Worm (Caenorhabditis elegans) whole organism, L1 larva: ENCODE results near the gene clec-140.

Experiments used
- C16A3.4 ChIP-seq: fragments of 150-350 bp; optimal IDR thresholded peaks from 2 replicates; lab custom pipeline; 2014; ENCODE audit warnings: missing biosample characterization, missing genetic modification characterization
- alr-1 ChIP-seq: fragments of 200-800 bp; sonication (Bioruptor generic); optimal IDR thresholded peaks from 2 replicates; lab custom pipeline; 2018; ENCODE audit warnings: borderline replicate concordance, mild to moderate bottlenecking, missing genetic modification characterization, missing compliant biosample characterization
- ceh-63 ChIP-seq: fragments of 200-800 bp; sonication (Bioruptor generic); optimal IDR thresholded peaks from 2 replicates; lab custom pipeline; 2018; ENCODE audit warnings: mild to moderate bottlenecking, missing genetic modification characterization, missing compliant biosample characterization
- ceh-82 ChIP-seq, 3 experiments: fragments of 150-350 bp in 1 of 3; sonication (generic microtip) in 2 of 3; optimal IDR thresholded peaks; 2 replicates each; lab custom pipeline; 2014 to 2017; ENCODE audit warnings: missing biosample characterization in 3 of 3, missing genetic modification characterization in 3 of 3
- ceh-88 ChIP-seq: fragments of 200-800 bp; sonication (Bioruptor generic); IDR thresholded peaks from 2 replicates; pipeline ENCODE4 v1.3.6; 2022; ENCODE audit warnings: missing genetic modification characterization, missing compliant biosample characterization
- efl-1 ChIP-seq, 4 experiments: fragments of 150-350 bp; optimal IDR thresholded peaks in 3 of 4; peaks in 1 of 4; 1 replicate in 1 of 4; 2 replicates in 3 of 4; lab custom pipeline; 2014; ENCODE audit warnings: missing biosample characterization in 2 of 4, missing genetic modification characterization in 2 of 4, missing genetic modification reagents in 2 of 4
- elt-2 ChIP-seq: sonication (generic microtip); optimal IDR thresholded peaks from 2 replicates; lab custom pipeline; 2016; ENCODE audit warnings: missing genetic modification characterization, mild to moderate bottlenecking, inconsistent platforms, missing compliant biosample characterization, missing genetic modification reagents
- ets-5 ChIP-seq: fragments of 200-800 bp; sonication (Bioruptor generic); IDR thresholded peaks from 2 replicates; pipeline ENCODE4 v1.3.6; 2022; ENCODE audit warnings: missing genetic modification characterization, missing compliant biosample characterization
- fkh-4 ChIP-seq: sonication (generic microtip); optimal IDR thresholded peaks from 2 replicates; lab custom pipeline; 2016; ENCODE audit warnings: missing compliant biosample characterization, missing genetic modification characterization, borderline replicate concordance
- lin-35 ChIP-seq, 2 experiments: fragments of 150-350 bp; optimal IDR thresholded peaks; 2 replicates each; lab custom pipeline; 2014; ENCODE audit warnings: missing biosample characterization in 2 of 2, missing genetic modification characterization in 2 of 2, missing genetic modification reagents in 2 of 2
- lin-39 ChIP-seq: fragments of 150-350 bp; optimal IDR thresholded peaks from 2 replicates; lab custom pipeline; 2014; ENCODE audit warnings: missing biosample characterization, missing genetic modification reagents, missing genetic modification characterization
- lir-3 ChIP-seq: sonication (generic microtip); optimal IDR thresholded peaks from 2 replicates; lab custom pipeline; 2016; ENCODE audit warnings: mild to moderate bottlenecking, missing genetic modification characterization, moderate library complexity, missing compliant biosample characterization; ENCODE audit not compliant: poor library complexity
- lsy-2 ChIP-seq, 2 experiments: fragments of 150-350 bp; optimal IDR thresholded peaks; 2 replicates each; lab custom pipeline; 2014; ENCODE audit warnings: missing biosample characterization in 2 of 2, missing genetic modification characterization in 2 of 2
- nhr-11 ChIP-seq: fragments of 150-350 bp; optimal IDR thresholded peaks from 2 replicates; lab custom pipeline; 2014; ENCODE audit warnings: missing biosample characterization, missing genetic modification characterization
- nhr-19 ChIP-seq: fragments of 200-800 bp; sonication (Bioruptor generic); conservative IDR thresholded peaks from 2 replicates; pipeline ENCODE4 v1.3.6; 2022; ENCODE audit warnings: missing genetic modification characterization, missing compliant biosample characterization
- nhr-90 ChIP-seq: sonication (generic microtip); optimal IDR thresholded peaks from 2 replicates; lab custom pipeline; 2016; ENCODE audit warnings: mild to moderate bottlenecking, missing genetic modification characterization, missing compliant biosample characterization; ENCODE audit not compliant: poor library complexity
- pqm-1 ChIP-seq: sonication (generic microtip); optimal IDR thresholded peaks from 3 replicates; lab custom pipeline; 2017; ENCODE audit warnings: missing biosample characterization, missing genetic modification characterization
- rnt-1 ChIP-seq: sonication (generic microtip); optimal IDR thresholded peaks from 2 replicates; lab custom pipeline; 2016; ENCODE audit warnings: mild to moderate bottlenecking, missing genetic modification characterization, moderate library complexity, missing compliant biosample characterization
- skn-1 ChIP-seq: fragments of 150-350 bp; optimal IDR thresholded peaks from 2 replicates; lab custom pipeline; 2014; ENCODE audit warnings: missing biosample characterization, missing genetic modification characterization
- sup-37 ChIP-seq: fragments of 200-800 bp; sonication (Bioruptor generic); optimal IDR thresholded peaks from 2 replicates; lab custom pipeline; 2018; ENCODE audit warnings: mild to moderate bottlenecking, missing genetic modification characterization, missing compliant biosample characterization
- tbx-2 ChIP-seq: sonication (generic microtip); optimal IDR thresholded peaks from 2 replicates; lab custom pipeline; 2016; ENCODE audit warnings: missing genetic modification characterization, missing compliant biosample characterization
- unc-130 ChIP-seq: fragments of 150-350 bp; optimal IDR thresholded peaks from 2 replicates; lab custom pipeline; 2017; ENCODE audit warnings: missing biosample characterization, missing genetic modification characterization, inconsistent platforms
- unc-86 ChIP-seq: sonication (generic microtip); optimal IDR thresholded peaks from 2 replicates; lab custom pipeline; 2016; ENCODE audit warnings: missing genetic modification characterization, missing compliant biosample characterization
- zag-1 ChIP-seq: fragments of 150-350 bp; optimal IDR thresholded peaks from 2 replicates; lab custom pipeline; 2014; ENCODE audit warnings: missing biosample characterization, missing genetic modification characterization
- zip-4 ChIP-seq: fragments of 200-800 bp; sonication (Bioruptor generic); optimal IDR thresholded peaks from 2 replicates; lab custom pipeline; 2018; ENCODE audit warnings: mild to moderate bottlenecking, missing genetic modification characterization, moderate library complexity, missing compliant biosample characterization

Gene clec-140

DNA sequence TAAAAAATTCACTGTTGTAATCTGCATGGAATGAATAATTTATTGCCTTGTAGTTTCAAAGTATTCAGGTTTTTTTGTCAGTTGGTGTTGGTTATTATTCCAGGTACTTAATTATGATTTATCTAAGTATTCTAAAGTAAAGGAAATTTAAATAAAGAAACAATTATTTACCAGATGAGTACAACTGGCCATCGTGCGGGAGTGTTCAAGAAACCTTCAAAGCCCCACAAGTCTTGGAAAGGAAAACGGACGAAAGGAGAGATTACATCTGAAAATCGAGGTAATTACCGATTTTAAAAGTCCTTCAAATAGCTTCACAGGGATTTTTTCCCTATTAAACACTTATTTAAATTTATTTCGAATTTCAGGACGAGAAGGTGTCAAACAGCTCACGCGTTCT lies 37.3 kb downstream of the clec-140 start, which contains the start of gene tag-151:
tag-151 (plus strand) TSS at position 158 of the 400 bp plus-strand sequence.
- TF ChIP-seq efl-1 (optimal IDR thresholded peaks at IDR 0.05; lab: Kevin White, UChicago) (no peak), efl-1 (GFP tag; optimal IDR thresholded peaks at IDR 0.05 in 1 of 2; lab: Kevin White, UChicago) (peak in 1 of 2 experiments; percentile 52), ceh-63 (GFP tag; lab: Kevin White, UChicago) (no peak), nhr-90 (tag; lab: Kevin White, UChicago) (peak; percentile 11), lsy-2 (tag; optimal IDR thresholded peaks at IDR 0.05; lab: Kevin White, UChicago) (peak in 1 of 2 experiments; percentile 1)

DNA sequence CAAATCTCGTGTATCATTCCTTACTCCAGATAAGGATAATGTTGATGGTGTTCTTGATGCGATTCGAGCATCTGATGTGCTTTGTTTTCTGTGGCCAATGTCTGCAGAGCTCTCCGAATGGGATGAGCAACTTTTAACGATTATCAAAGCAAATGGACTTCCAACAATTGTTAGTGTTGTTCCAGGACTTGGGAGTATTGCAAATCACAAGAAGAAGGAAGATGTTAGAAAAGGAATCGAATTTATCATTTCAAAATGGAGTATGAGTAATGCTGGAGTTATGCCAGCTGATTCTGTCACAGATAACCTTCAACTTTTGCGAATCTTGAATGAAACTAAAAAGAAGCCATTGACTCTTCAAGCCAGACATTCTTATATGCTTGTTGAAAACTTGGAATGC lies 38.0 kb downstream of the clec-140 start:
- no peak for TF ChIP-seq C16A3.4 (tag; lab: Kevin White, UChicago)
- no peak for TF ChIP-seq unc-86 (tag; lab: Kevin White, UChicago)
- no peak for TF ChIP-seq lir-3 (tag; lab: Kevin White, UChicago)
- no peak for TF ChIP-seq sup-37 (GFP tag; lab: Kevin White, UChicago)
- no peak for TF ChIP-seq pqm-1 (tag; lab: Kevin White, UChicago)
- TF ChIP-seq nhr-11 (tag; lab: Kevin White, UChicago), result no peak
- TF ChIP-seq zip-4 (GFP tag; lab: Kevin White, UChicago), result no peak
- TF ChIP-seq ceh-88, result no peak
- TF ChIP-seq unc-130 (tag; lab: Kevin White, UChicago), result no peak
- TF ChIP-seq alr-1 (tag; lab: Kevin White, UChicago), result no peak
- no peak for TF ChIP-seq rnt-1 (tag; lab: Kevin White, UChicago)
- TF ChIP-seq elt-2 (tag; lab: Kevin White, UChicago), result no peak
- no peak for TF ChIP-seq ceh-82 (tag; optimal IDR thresholded peaks at IDR 0.05; lab: Kevin White, UChicago)
- TF ChIP-seq nhr-19 (GFP tag; lab: Robert Waterston, UW), result no peak
- no peak for TF ChIP-seq lin-39 (tag; lab: Kevin White, UChicago)
- TF ChIP-seq skn-1 (tag; lab: Kevin White, UChicago), result no peak
- no peak for TF ChIP-seq ets-5 (GFP tag; lab: Robert Waterston, UW)
- no peak for TF ChIP-seq tbx-2
- no peak for TF ChIP-seq fkh-4 (tag; lab: Kevin White, UChicago)
- no peak for TF ChIP-seq zag-1 (tag; lab: Kevin White, UChicago)

DNA sequence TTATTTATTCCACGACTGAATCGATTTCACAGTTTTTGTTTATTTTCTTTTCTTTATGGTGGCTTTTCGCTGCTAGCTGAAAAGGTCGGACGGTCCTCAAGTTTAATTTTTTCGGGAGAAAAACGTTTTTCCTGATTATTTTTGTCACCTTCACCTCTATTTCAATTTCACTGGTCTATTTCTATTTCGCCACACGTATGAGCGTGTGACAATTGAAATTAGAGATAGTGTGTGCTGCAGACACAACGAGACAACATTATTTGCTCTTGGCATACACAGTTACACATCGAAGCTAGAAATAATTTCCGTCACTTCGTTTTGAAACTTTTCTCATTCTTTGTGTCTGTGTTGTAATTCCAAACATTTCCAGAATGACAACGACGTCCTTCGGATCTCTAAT lies 42.8 kb downstream of the clec-140 start, which contains the start of gene F41C3.8:
F41C3.8 (plus strand) TSS at position 371 of the 400 bp plus-strand sequence.
- TF ChIP-seq zag-1 (tag; lab: Kevin White, UChicago) (no peak), lsy-2 (tag; optimal IDR thresholded peaks at IDR 0.05; lab: Kevin White, UChicago) (no peak), elt-2 (tag; lab: Kevin White, UChicago) (peak; percentile 33), lin-35 (GFP tag; optimal IDR thresholded peaks at IDR 0.05; lab: Kevin White, UChicago) (peak in 1 of 2 experiments; percentile 21)
